Fruit fly (Drosophila melanogaster) whole organism, embryonic: ENCODE measurements around the gene path.

Source experiments
- Bgb ChIP-seq: fragments of 200-800 bp; sonication (Bioruptor generic); IDR thresholded peaks from 2 replicates; pipeline ENCODE4 v1.3.6; 2022; ENCODE audit warnings: missing biosample characterization, missing genetic modification characterization; ENCODE audit not compliant: partially characterized antibody
- CG1024 ChIP-seq: fragments of 200-800 bp; sonication (Bioruptor generic); IDR thresholded peaks from 2 replicates; pipeline ENCODE4 v1.3.6; 2022; ENCODE audit warnings: missing biosample characterization, missing genetic modification characterization
- CG10267 ChIP-seq: fragments of 200-800 bp; sonication (Bioruptor generic); optimal IDR thresholded peaks from 2 replicates; lab custom pipeline; 2018; ENCODE audit warnings: missing biosample characterization, mild to moderate bottlenecking, missing genetic modification characterization, moderate library complexity
- CG10274 ChIP-seq: fragments of 200-800 bp; sonication (Bioruptor generic); optimal IDR thresholded peaks from 3 replicates; lab custom pipeline; 2017; ENCODE audit warnings: missing biosample characterization, mild to moderate bottlenecking, missing genetic modification characterization
- CG10431 ChIP-seq: fragments of 200-800 bp; sonication (Bioruptor generic); optimal IDR thresholded peaks from 3 replicates; lab custom pipeline; 2018; ENCODE audit warnings: missing biosample characterization, mild to moderate bottlenecking, missing genetic modification characterization
- CG1233 ChIP-seq: fragments of 200-800 bp; sonication (Bioruptor generic); optimal IDR thresholded peaks from 4 replicates; lab custom pipeline; 2018; ENCODE audit warnings: missing biosample characterization, mild to moderate bottlenecking, missing genetic modification characterization
- CG12942 ChIP-seq: fragments of 200-800 bp; sonication (Bioruptor generic); optimal IDR thresholded peaks from 3 replicates; lab custom pipeline; 2016; ENCODE audit warnings: missing biosample characterization, missing genetic modification characterization
- CG17802 ChIP-seq: fragments of 200-800 bp; sonication (Bioruptor generic); optimal IDR thresholded peaks from 2 replicates; lab custom pipeline; 2018; ENCODE audit warnings: missing biosample characterization, mild to moderate bottlenecking, missing genetic modification characterization, moderate library complexity
- CG18262 ChIP-seq: fragments of 200-800 bp; optimal IDR thresholded peaks from 3 replicates; lab custom pipeline; 2019; ENCODE audit warnings: missing biosample characterization, mild to moderate bottlenecking, missing genetic modification characterization, moderate library complexity
- CG2199 ChIP-seq: fragments of 200-800 bp; sonication (Bioruptor generic); IDR thresholded peaks from 3 replicates; pipeline ENCODE4 v1.3.6; 2022; ENCODE audit warnings: missing biosample characterization, missing genetic modification characterization
- CG2678 ChIP-seq: fragments of 200-800 bp; sonication (Bioruptor generic); optimal IDR thresholded peaks from 3 replicates; lab custom pipeline; 2019; ENCODE audit warnings: missing biosample characterization, mild to moderate bottlenecking, missing genetic modification characterization, moderate library complexity
- CG31441 ChIP-seq: fragments of 200-800 bp; sonication (Bioruptor generic); IDR thresholded peaks from 2 replicates; pipeline ENCODE4 v1.3.6; 2022; ENCODE audit warnings: missing biosample characterization, missing genetic modification characterization
- CG3281 ChIP-seq: fragments of 200-800 bp; sonication (Bioruptor generic); optimal IDR thresholded peaks from 3 replicates; lab custom pipeline; 2017; ENCODE audit warnings: missing biosample characterization, mild to moderate bottlenecking, missing genetic modification characterization
- CG3726 ChIP-seq: fragments of 200-800 bp; sonication (Bioruptor generic); IDR thresholded peaks from 3 replicates; pipeline ENCODE4, ENCODE4 v1.3.6; 2022; ENCODE audit warnings: missing biosample characterization, missing genetic modification characterization
- CG4328 ChIP-seq: fragments of 200-800 bp; sonication (Bioruptor generic); optimal IDR thresholded peaks from 3 replicates; lab custom pipeline; 2017; ENCODE audit warnings: missing biosample characterization, missing genetic modification reagents, missing genetic modification characterization
- CG4820 ChIP-seq: fragments of 200-800 bp; sonication (Bioruptor generic); optimal IDR thresholded peaks from 3 replicates; lab custom pipeline; 2016; ENCODE audit warnings: missing biosample characterization, missing genetic modification characterization
- CG8924 ChIP-seq: fragments of 200-800 bp; optimal IDR thresholded peaks from 3 replicates; lab custom pipeline; 2019; ENCODE audit warnings: missing biosample characterization, mild to moderate bottlenecking, missing genetic modification characterization, moderate library complexity
- CG9215 ChIP-seq: fragments of 200-800 bp; sonication (Bioruptor generic); IDR thresholded peaks from 2 replicates; pipeline ENCODE4 v1.3.6; 2022; ENCODE audit warnings: missing biosample characterization, missing genetic modification characterization
- CG9932 ChIP-seq: fragments of 200-800 bp; sonication (Bioruptor generic); IDR thresholded peaks from 2 replicates; pipeline ENCODE4 v1.3.6; 2022; ENCODE audit warnings: missing biosample characterization, missing genetic modification characterization
- Dbx ChIP-seq: fragments of 200-800 bp; sonication (Bioruptor generic); IDR thresholded peaks from 3 replicates; pipeline ENCODE4 v1.3.6; 2022; ENCODE audit warnings: missing biosample characterization, missing genetic modification characterization
- Eip74EF ChIP-seq, 2 experiments: fragments of 200-800 bp in 1 of 2; fragments of >200 bp in 1 of 2; sonication (Bioruptor generic) in 1 of 2; optimal IDR thresholded peaks; 2 replicates each; lab custom pipeline; 2017 to 2019; ENCODE audit warnings: missing biosample characterization in 2 of 2, missing genetic modification characterization in 2 of 2, mild to moderate bottlenecking in 1 of 2, moderate library complexity in 1 of 2
- GATAe ChIP-seq: fragments of 200-800 bp; sonication (Bioruptor generic); conservative IDR thresholded peaks from 2 replicates; pipeline ENCODE4 v1.3.6; 2022; ENCODE audit warnings: missing biosample characterization, missing genetic modification characterization
- HLH4C ChIP-seq: fragments of 200-800 bp; sonication (Bioruptor generic); IDR thresholded peaks from 3 replicates; pipeline ENCODE4 v1.3.6; 2022; ENCODE audit warnings: missing biosample characterization, missing genetic modification characterization; ENCODE audit not compliant: partially characterized antibody
- HLH54F ChIP-seq: fragments of 200-800 bp; sonication (Bioruptor generic); optimal IDR thresholded peaks from 3 replicates; lab custom pipeline; 2016; ENCODE audit warnings: missing biosample characterization, missing genetic modification characterization
- Hr39 ChIP-seq: fragments of >200 bp; optimal IDR thresholded peaks from 2 replicates; lab custom pipeline; 2017
- Hsf ChIP-seq: fragments of 200-800 bp; sonication (Bioruptor generic); optimal IDR thresholded peaks from 3 replicates; lab custom pipeline; 2016; ENCODE audit warnings: missing biosample characterization, missing genetic modification characterization
- Lpt ChIP-seq: fragments of >200 bp; optimal IDR thresholded peaks from 2 replicates; lab custom pipeline; 2018; ENCODE audit warnings: missing biosample characterization, missing genetic modification characterization
- Trl ChIP-seq, 3 experiments: fragments of >200 bp in 2 of 3; fragments of 200-800 bp in 1 of 3; sonication (Bioruptor generic) in 1 of 3; optimal IDR thresholded peaks; 2 replicates in 1 of 3; 3 replicates in 2 of 3; lab custom pipeline; 2016 to 2017; ENCODE audit warnings: missing biosample characterization in 1 of 3, missing genetic modification characterization in 1 of 3
- ato ChIP-seq: fragments of 200-800 bp; sonication (Bioruptor generic); IDR thresholded peaks from 2 replicates; pipeline ENCODE4 v1.3.6; 2022; ENCODE audit warnings: missing biosample characterization, missing genetic modification characterization; ENCODE audit not compliant: partially characterized antibody
- bsh ChIP-seq, 2 experiments: fragments of 200-800 bp; sonication (Bioruptor generic); optimal IDR thresholded peaks; 2 replicates each; lab custom pipeline; 2017 to 2018; ENCODE audit warnings: mild to moderate bottlenecking in 2 of 2, missing biosample characterization in 2 of 2, missing genetic modification characterization in 2 of 2, moderate library complexity in 1 of 2
- chif ChIP-seq, 2 experiments: fragments of 200-800 bp; sonication (Bioruptor generic); optimal IDR thresholded peaks; 3 replicates each; lab custom pipeline; 2016; ENCODE audit warnings: missing biosample characterization in 2 of 2, missing genetic modification characterization in 2 of 2
- cwo ChIP-seq: fragments of 200-800 bp; sonication (Bioruptor generic); optimal IDR thresholded peaks from 3 replicates; lab custom pipeline; 2017; ENCODE audit warnings: missing biosample characterization, missing genetic modification characterization, mild to moderate bottlenecking, moderate library complexity, missing genetic modification reagents
- en ChIP-seq: fragments of 200-800 bp; sonication (Bioruptor generic); optimal IDR thresholded peaks from 2 replicates; lab custom pipeline; 2016; ENCODE audit warnings: missing biosample characterization, missing genetic modification characterization
- gcm2 ChIP-seq: fragments of 200-800 bp; sonication (Bioruptor generic); optimal IDR thresholded peaks from 2 replicates; lab custom pipeline; 2016; ENCODE audit warnings: missing biosample characterization, missing genetic modification characterization
- hbn ChIP-seq: fragments of 200-800 bp; sonication (Bioruptor generic); IDR thresholded peaks from 2 replicates; pipeline ENCODE4 v1.3.6; 2022; ENCODE audit warnings: missing biosample characterization, missing genetic modification characterization; ENCODE audit not compliant: partially characterized antibody
- inv ChIP-seq: fragments of 200-800 bp; sonication (Bioruptor generic); IDR thresholded peaks from 2 replicates; pipeline ENCODE4 v1.3.6; 2022; ENCODE audit warnings: missing biosample characterization, missing genetic modification characterization; ENCODE audit not compliant: partially characterized antibody
- kni ChIP-seq: fragments of 200-800 bp; sonication (Bioruptor generic); optimal IDR thresholded peaks from 3 replicates; lab custom pipeline; 2017; ENCODE audit warnings: mild to moderate bottlenecking, missing biosample characterization, missing genetic modification reagents, missing genetic modification characterization
- nerfin-2 ChIP-seq: fragments of 200-800 bp; sonication (Bioruptor generic); IDR thresholded peaks from 2 replicates; pipeline ENCODE4 v1.3.6; 2022; ENCODE audit warnings: missing biosample characterization, missing genetic modification characterization; ENCODE audit not compliant: partially characterized antibody
- odd ChIP-seq: fragments of 200-800 bp; sonication (Bioruptor generic); optimal IDR thresholded peaks from 2 replicates; lab custom pipeline; 2017; ENCODE audit warnings: missing biosample characterization, mild to moderate bottlenecking, missing genetic modification characterization
- phol ChIP-seq: fragments of 200-800 bp; sonication (Bioruptor generic); optimal IDR thresholded peaks from 3 replicates; lab custom pipeline; 2018; ENCODE audit warnings: missing biosample characterization, mild to moderate bottlenecking, missing genetic modification characterization, moderate library complexity
- pros ChIP-seq: fragments of 200-800 bp; sonication (Bioruptor generic); optimal IDR thresholded peaks from 3 replicates; lab custom pipeline; 2019; ENCODE audit warnings: missing biosample characterization, mild to moderate bottlenecking, missing genetic modification characterization, moderate library complexity
- run ChIP-seq: fragments of 200-800 bp; sonication (Bioruptor generic); optimal IDR thresholded peaks from 3 replicates; lab custom pipeline; 2018; ENCODE audit warnings: missing biosample characterization, mild to moderate bottlenecking, missing genetic modification characterization
- sens ChIP-seq: fragments of 200-800 bp; sonication (Bioruptor generic); peaks from one replicate; lab custom pipeline; 2016; ENCODE audit warnings: missing biosample characterization, missing genetic modification characterization
- tap ChIP-seq: fragments of 200-800 bp; optimal IDR thresholded peaks from 3 replicates; lab custom pipeline; 2019; ENCODE audit warnings: missing biosample characterization, mild to moderate bottlenecking, missing genetic modification characterization, moderate library complexity
- tin ChIP-seq: fragments of 200-800 bp; sonication (Bioruptor generic); optimal IDR thresholded peaks from 3 replicates; lab custom pipeline; 2016; ENCODE audit warnings: missing biosample characterization, missing genetic modification characterization
- trh ChIP-seq: fragments of 200-800 bp; sonication (Bioruptor generic); optimal IDR thresholded peaks from 2 replicates; lab custom pipeline; 2016; ENCODE audit warnings: missing biosample characterization, missing genetic modification characterization
- ttk ChIP-seq: fragments of 200-800 bp; sonication (Bioruptor generic); IDR thresholded peaks from 2 replicates; pipeline ENCODE4 v2.1.2; 2022; ENCODE audit warnings: missing biosample characterization, missing genetic modification characterization
- tx ChIP-seq: fragments of 200-800 bp; sonication (Bioruptor generic); optimal IDR thresholded peaks from 2 replicates; lab custom pipeline; 2016; ENCODE audit warnings: missing biosample characterization, missing genetic modification characterization
- unc-4 ChIP-seq: fragments of 200-800 bp; sonication (Bioruptor generic); IDR thresholded peaks from 2 replicates; pipeline ENCODE4 v1.3.6; 2022; ENCODE audit warnings: missing biosample characterization, missing genetic modification characterization; ENCODE audit not compliant: partially characterized antibody

path gene

dm6 chr3L:9451522-9452118 is 53.5 kb downstream of the path start, which contains the start of the genes CG3448 and ghi (continued):
- TF ChIP-seq CG1233 (GFP tag; lab: Kevin White, UChicago) (peak; percentile 69), CG9932 (GFP tag; lab: Robert Waterston, UW) (peak; percentile 61), CG10431 (GFP tag; lab: Kevin White, UChicago) (no peak), CG18262 (tag; lab: Kevin White, UChicago) (peak; percentile 66), CG10274 (GFP tag; lab: Kevin White, UChicago) (no peak), CG2678 (peak; percentile 81), ttk (peak; percentile 42; the same call in 1 of the 2 replicates), Eip74EF (GFP tag; optimal IDR thresholded peaks at IDR 0.05; lab: Kevin White, UChicago) (peak; percentile 1 to 54), HLH4C (peak; percentile 84), hbn (GFP tag; lab: Robert Waterston, UW) (peak; percentile 62), CG9215 (GFP tag; lab: Robert Waterston, UW) (peak; percentile 68), CG10267 (tag; lab: Kevin White, UChicago) (peak; percentile 98), Hr39 (lab: Kevin White, UChicago) (no peak), en (no peak), ato (GFP tag; lab: Robert Waterston, UW) (no peak), CG31441 (peak; percentile 77), chif (GFP tag; optimal IDR thresholded peaks at IDR 0.05; lab: Kevin White, UChicago) (no peak), unc-4 (peak; percentile 70), trh (no peak), CG3281 (GFP tag; lab: Kevin White, UChicago) (peak; percentile 68), CG4820 (GFP tag; lab: Kevin White, UChicago) (peak; percentile 58), Dbx (GFP tag; lab: Robert Waterston, UW) (peak; percentile 78), sens (peak; percentile 93), bsh (GFP tag; optimal IDR thresholded peaks at IDR 0.05; lab: Kevin White, UChicago) (peak in 1 of 2 experiments; percentile 40), pros (GFP tag; lab: Kevin White, UChicago) (no peak), CG1024 (GFP tag; lab: Robert Waterston, UW) (no peak), phol (tag; lab: Kevin White, UChicago) (peak; percentile 87), Lpt (no peak), Bgb (GFP tag; lab: Robert Waterston, UW) (peak; percentile 75), nerfin-2 (GFP tag; lab: Robert Waterston, UW) (peak; percentile 79), CG12942 (GFP tag; lab: Kevin White, UChicago) (no peak), cwo (GFP tag; lab: Kevin White, UChicago) (peak; percentile 41), inv (GFP tag; lab: Robert Waterston, UW) (peak; percentile 48; the same call in 1 of the 2 replicates), GATAe (GFP tag; lab: Robert Waterston, UW) (no peak), HLH54F (GFP tag; lab: Kevin White, UChicago) (no peak), Trl (optimal IDR thresholded peaks at IDR 0.05; lab: Kevin White, UChicago) (no peak), Trl (GFP tag; optimal IDR thresholded peaks at IDR 0.05; lab: Kevin White, UChicago) (peak; percentile 69), CG2199 (GFP tag; lab: Robert Waterston, UW) (no peak), CG8924 (tag; lab: Kevin White, UChicago) (peak; percentile 51), gcm2 (GFP tag; lab: Kevin White, UChicago) (no peak), Hsf (GFP tag; lab: Kevin White, UChicago) (peak; percentile 35), odd (GFP tag; lab: Kevin White, UChicago) (no peak), CG4328 (GFP tag; lab: Kevin White, UChicago) (peak; percentile 62), run (tag; lab: Kevin White, UChicago) (no peak), tin (GFP tag; lab: Kevin White, UChicago) (peak; percentile 75), kni (peak; percentile 75), tx (GFP tag; lab: Kevin White, UChicago) (no peak), tap (peak; percentile 45), CG17802 (tag; lab: Kevin White, UChicago) (peak; percentile 11), CG3726 (GFP tag; lab: Robert Waterston, UW) (no peak)
